Worm (Caenorhabditis elegans): Measurements from ENCODE around the gene F43C11.8.
"Not testable (repeated sequence)": the region's sequence is repeated elsewhere in the genome, so short reads cannot be mapped to it uniquely, and the experiment has no call there.

DNA sequence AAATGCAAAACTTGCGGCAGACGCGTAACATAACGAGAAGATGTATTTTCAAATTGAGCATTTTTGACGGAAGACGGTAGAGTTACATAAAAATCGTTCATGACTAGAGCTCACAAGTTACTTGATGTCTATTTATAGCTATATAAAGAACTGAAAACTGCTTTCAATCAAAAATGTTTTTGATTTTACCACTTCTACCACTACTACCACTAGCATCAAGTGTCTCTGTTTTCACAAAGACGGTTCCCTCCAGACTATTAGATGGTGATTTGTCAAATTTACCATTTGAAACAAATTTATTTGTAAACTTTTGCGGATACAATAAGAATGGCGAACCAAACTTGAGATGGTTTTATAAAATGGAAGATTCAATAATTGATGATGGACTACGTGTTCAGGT lies 49.7 kb upstream of the F43C11.8 start, which contains the start of gene K09F6.9:
- not testable (repeated sequence) for TF ChIP-seq nhr-10 (tag; optimal IDR thresholded peaks at IDR 0.05); nhr-77 (tag; optimal IDR thresholded peaks at IDR 0.05); hlh-30 (tag; optimal IDR thresholded peaks at IDR 0.05; ENCODE audit: insufficient read depth); zag-1 (tag; optimal IDR thresholded peaks at IDR 0.05); Y105C5A.15 (GFP tag; IDR thresholded peaks at IDR 0.05); unc-39 (tag; optimal IDR thresholded peaks at IDR 0.05)

All from whole organism, L4 larva.